Worm (Caenorhabditis elegans): Measurements from ENCODE around the gene snpc-3.4.

The snpc-3.4 gene

ce11 chrIII:4018591-4019580 is 951 bp upstream of the snpc-3.4 start (continued):
- TF ChIP-seq elt-2 (tag; optimal IDR thresholded peaks at IDR 0.05) (peak; percentile 80), nhr-11 (tag; optimal IDR thresholded peaks at IDR 0.05) (no peak), eor-1 (tag; optimal IDR thresholded peaks at IDR 0.05) (no peak), ZK546.5 (tag; optimal IDR thresholded peaks at IDR 0.05) (no peak), ztf-11 (tag; optimal IDR thresholded peaks at IDR 0.05) (no peak)

ce11 chrIII:4021866-4022265 is 2.0 kb downstream of the snpc-3.4 start, which contains the start of gene tftc-5:
tftc-5 (plus strand) TSS chrIII:4022166.
- TF ChIP-seq ceh-16 (tag; optimal IDR thresholded peaks at IDR 0.05): no peak
- no peak for TF ChIP-seq egl-5 (tag; optimal IDR thresholded peaks at IDR 0.05)
- TF ChIP-seq nhr-67 (tag; optimal IDR thresholded peaks at IDR 0.05): no peak

ce11 chrIII:4028061-4028460 is 8.2 kb downstream of the snpc-3.4 start, which contains the start of gene T02C12.5:
T02C12.5 (minus strand) TSS chrIII:4028161.
- TF ChIP-seq egl-5 (tag; optimal IDR thresholded peaks at IDR 0.05) (no peak), sea-2 (GFP tag; optimal IDR thresholded peaks at IDR 0.05) (no peak), R02D3.7 (tag; optimal IDR thresholded peaks at IDR 0.05) (no peak), nhr-237 (tag; optimal IDR thresholded peaks at IDR 0.05) (no peak), tbx-2 (tag; optimal IDR thresholded peaks at IDR 0.05) (no peak)

- TF ChIP-seq ceh-28 (tag; optimal IDR thresholded peaks at IDR 0.05) (no peak), mdl-1 (tag; optimal IDR thresholded peaks at IDR 0.05) (no peak), hmg-11 (tag; optimal IDR thresholded peaks at IDR 0.05) (no peak), jun-1 (tag; optimal IDR thresholded peaks at IDR 0.05) (no peak), lin-39 (tag; optimal IDR thresholded peaks at IDR 0.05) (no peak), nhr-43 (tag; optimal IDR thresholded peaks at IDR 0.05; ENCODE audit: poor library complexity, severe bottlenecking) (no peak), egl-27 (tag; optimal IDR thresholded peaks at IDR 0.05) (no peak), skn-1 (tag; optimal IDR thresholded peaks at IDR 0.05) (no peak), ZK546.5 (tag; optimal IDR thresholded peaks at IDR 0.05) (no peak), nfya-1 (tag; optimal IDR thresholded peaks at IDR 0.05; ENCODE audit: insufficient read depth) (no peak), elt-1 (tag; optimal IDR thresholded peaks at IDR 0.05) (no peak), nhr-28 (tag; optimal IDR thresholded peaks at IDR 0.05) (no peak), fos-1 (tag; optimal IDR thresholded peaks at IDR 0.05) (no peak), lin-15B (tag; optimal IDR thresholded peaks at IDR 0.05) (no peak)
These were observed 11.0 kb downstream of the snpc-3.4 start for ce11 chrIII:4030839-4031238.

- TF ChIP-seq lin-39 (tag; optimal IDR thresholded peaks at IDR 0.05) (peak; percentile 39), ztf-4 (tag; optimal IDR thresholded peaks at IDR 0.05) (no peak)
These were observed 15.1 kb downstream of the snpc-3.4 start for ce11 chrIII:4034984-4035383.

- TF ChIP-seq ceh-82 (tag; optimal IDR thresholded peaks at IDR 0.05) (no peak), nhr-76 (tag; optimal IDR thresholded peaks at IDR 0.05) (no peak), nhr-23 (tag; optimal IDR thresholded peaks at IDR 0.05) (no peak), fos-1 (tag; optimal IDR thresholded peaks at IDR 0.05) (no peak), zag-1 (tag; optimal IDR thresholded peaks at IDR 0.05) (no peak), ZK546.5 (tag; optimal IDR thresholded peaks at IDR 0.05) (no peak), pha-4 (tag; optimal IDR thresholded peaks at IDR 0.05) (no peak), nhr-25 (tag; optimal IDR thresholded peaks at IDR 0.05) (no peak), egl-5 (tag; optimal IDR thresholded peaks at IDR 0.05) (no peak), R02D3.7 (tag; optimal IDR thresholded peaks at IDR 0.05) (no peak), aly-2 (tag; optimal IDR thresholded peaks at IDR 0.05) (no peak), elt-3 (tag; optimal IDR thresholded peaks at IDR 0.05) (no peak), nhr-28 (tag; optimal IDR thresholded peaks at IDR 0.05) (no peak), ztf-4 (tag; optimal IDR thresholded peaks at IDR 0.05) (no peak), fkh-2 (tag; optimal IDR thresholded peaks at IDR 0.05) (no peak), lsy-12 (tag; optimal IDR thresholded peaks at IDR 0.05) (no peak), ceh-9 (tag; optimal IDR thresholded peaks at IDR 0.05) (no peak), mml-1 (tag; optimal IDR thresholded peaks at IDR 0.05) (no peak)
These were observed 16.9 kb downstream of the snpc-3.4 start, which contains the start of gene hum-5 for ce11 chrIII:4036740-4037139. hum-5 (minus strand) TSS chrIII:4036840.
